Worm (Caenorhabditis elegans) whole organism, L3 larva: ENCODE measurements around the gene egl-10.

Experiments
- elt-1 ChIP-seq: fragments of 150-350 bp; optimal IDR thresholded peaks from 2 replicates; lab custom pipeline; 2014; ENCODE audit warnings: missing biosample characterization, missing genetic modification characterization
- lin-39 ChIP-seq: fragments of 150-350 bp; optimal IDR thresholded peaks from 2 replicates; lab custom pipeline; 2018; ENCODE audit warnings: missing biosample characterization, missing genetic modification reagents, missing genetic modification characterization
- lsy-12 ChIP-seq: sonication (generic microtip); optimal IDR thresholded peaks from 2 replicates; lab custom pipeline; 2016; ENCODE audit warnings: mild to moderate bottlenecking, missing genetic modification characterization, missing compliant biosample characterization
- nfya-1 ChIP-seq: sonication (generic microtip); optimal IDR thresholded peaks from 2 replicates; lab custom pipeline; 2017; ENCODE audit warnings: missing genetic modification characterization, mild to moderate bottlenecking, missing compliant biosample characterization, antibody characterized with exemption, moderate library complexity; ENCODE audit not compliant: insufficient read depth
- nhr-237 ChIP-seq: fragments of 150-350 bp; optimal IDR thresholded peaks from 2 replicates; lab custom pipeline; 2014; ENCODE audit warnings: missing biosample characterization, missing genetic modification characterization
- tbx-2 ChIP-seq: sonication (generic microtip); optimal IDR thresholded peaks from 2 replicates; lab custom pipeline; 2016; ENCODE audit warnings: mild to moderate bottlenecking, missing genetic modification characterization, missing compliant biosample characterization
- unc-62 ChIP-seq: fragments of 150-350 bp; sonication (generic microtip); optimal IDR thresholded peaks from 4 replicates; lab custom pipeline; 2014; ENCODE audit warnings: missing biosample characterization, missing genetic modification reagents, missing genetic modification characterization
- ztf-11 ChIP-seq: fragments of 150-350 bp; optimal IDR thresholded peaks from 2 replicates; lab custom pipeline; 2014; ENCODE audit warnings: missing biosample characterization, missing genetic modification characterization

DNA sequence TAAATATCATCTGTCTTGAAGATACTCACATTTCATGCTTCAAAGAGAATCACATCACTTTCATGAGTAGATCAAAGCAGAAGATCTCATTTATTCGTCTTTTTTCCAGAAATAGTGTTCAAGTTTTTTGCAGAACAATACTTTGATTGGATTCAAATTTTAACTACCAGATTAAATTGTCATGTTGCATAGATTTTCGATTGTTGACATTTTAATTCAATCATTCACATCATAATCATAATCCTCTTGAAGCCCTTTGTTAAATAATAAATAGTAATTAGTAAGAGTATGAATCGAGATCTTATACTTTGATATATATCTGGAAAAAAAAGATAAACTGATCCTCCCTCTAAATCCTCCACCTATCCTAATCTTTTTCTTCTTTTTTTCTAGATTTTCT lies 35.0 kb downstream of the egl-10 start:
- TF ChIP-seq lin-39 (no peak), nfya-1 (no peak), unc-62 (no peak), nhr-237 (tag; lab: Kevin White, UChicago) (no peak), lsy-12 (tag; lab: Kevin White, UChicago) (no peak), tbx-2 (tag; lab: Kevin White, UChicago) (no peak), ztf-11 (tag; lab: Kevin White, UChicago) (no peak), elt-1 (tag; lab: Kevin White, UChicago) (no peak)
